Worm (Caenorhabditis elegans): ENCODE data around the gene msp-19.

DNA sequence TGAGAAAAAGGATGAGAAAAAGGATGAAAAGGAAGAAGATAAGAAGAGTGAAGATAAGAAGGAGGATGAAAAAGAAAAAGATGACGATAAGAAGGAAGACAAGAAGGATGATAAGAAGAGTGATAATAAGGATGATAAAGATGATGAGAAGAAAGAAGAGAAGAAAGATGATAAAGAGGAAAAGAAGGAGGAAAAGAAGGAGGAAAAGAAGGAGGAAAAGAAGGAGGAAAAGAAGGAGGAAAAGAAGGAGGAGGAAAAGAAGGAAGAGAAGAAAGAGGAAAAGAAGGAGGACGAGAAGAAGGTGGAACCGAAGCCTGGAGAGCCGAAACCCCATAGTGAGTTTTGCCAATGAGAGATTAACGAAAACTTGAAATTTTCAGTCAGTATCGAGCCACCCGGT lies 13.0 kb downstream of the msp-19 start:
- TF ChIP-seq ztf-26 (tag; optimal IDR thresholded peaks at IDR 0.05) (no peak), snpc-1.3 (tag; optimal IDR thresholded peaks at IDR 0.05; ENCODE audit: insufficient read depth) (no peak), ztf-6 (GFP tag; IDR thresholded peaks at IDR 0.05) (no peak), Y53G8AR.9 (GFP tag; conservative IDR thresholded peaks at IDR 0.05) (no peak), C06A6.2 (GFP tag; conservative IDR thresholded peaks at IDR 0.05) (no peak), him-1 (tag; optimal IDR thresholded peaks at IDR 0.05) (no peak), athp-1 (tag; optimal IDR thresholded peaks at IDR 0.05) (no peak), mes-4 (tag; optimal IDR thresholded peaks at IDR 0.05) (no peak), let-607 (tag; optimal IDR thresholded peaks at IDR 0.05) (no peak), tbp1 (GFP tag; optimal IDR thresholded peaks at IDR 0.05) (no peak)
